Worm (Caenorhabditis elegans): Measurements from ENCODE around the gene C08D8.7.

Gene C08D8.7

ce11 chrV:8375419-8375818 lies 34.4 kb downstream of the C08D8.7 start, which contains the start of gene F38E1.10:
Gene F38E1.10, minus strand, starts transcription at chrV:8375519.
- TF ChIP-seq nhr-76 (tag; optimal IDR thresholded peaks at IDR 0.05) = no peak
- TF ChIP-seq hlh-1 (tag; optimal IDR thresholded peaks at IDR 0.05) = no peak
- no peak for TF ChIP-seq sem-2 (GFP tag; optimal IDR thresholded peaks at IDR 0.05)
- no peak for TF ChIP-seq ceh-43 (GFP tag; optimal IDR thresholded peaks at IDR 0.05)
- no peak for TF ChIP-seq elt-1 (tag; optimal IDR thresholded peaks at IDR 0.05; ENCODE audit: borderline replicate concordance, insufficient read depth)
- TF ChIP-seq unc-120 (tag; optimal IDR thresholded peaks at IDR 0.05; ENCODE audit: poor library complexity, severe bottlenecking) = no peak
- TF ChIP-seq ham-2 (GFP tag; optimal IDR thresholded peaks at IDR 0.05) = no peak
- no peak for TF ChIP-seq nhr-237 (tag; optimal IDR thresholded peaks at IDR 0.05)
- no peak for TF ChIP-seq M03D4.4 (tag; optimal IDR thresholded peaks at IDR 0.05)
- TF ChIP-seq ceh-83 (GFP tag; optimal IDR thresholded peaks at IDR 0.05) = no peak
- no peak for TF ChIP-seq pha-4 (tag; optimal IDR thresholded peaks at IDR 0.05)
- TF ChIP-seq elt-3 (tag; optimal IDR thresholded peaks at IDR 0.05) = no peak

- TF ChIP-seq pha-4 (tag; optimal IDR thresholded peaks at IDR 0.05) (no peak), unc-39 (tag; optimal IDR thresholded peaks at IDR 0.05) (no peak), nhr-2 (tag; optimal IDR thresholded peaks at IDR 0.05) (no peak)
These were observed 34.8 kb downstream of the C08D8.7 start, which contains the start of gene F38E1.3 for ce11 chrV:8375849-8376248. Gene F38E1.3, plus strand, starts transcription at chrV:8376149.

- TF ChIP-seq unc-62 (GFP tag; optimal IDR thresholded peaks at IDR 0.05) (no peak), pha-4 (tag; optimal IDR thresholded peaks at IDR 0.05) (no peak), unc-39 (tag; optimal IDR thresholded peaks at IDR 0.05) (no peak), nhr-28 (tag; optimal IDR thresholded peaks at IDR 0.05) (no peak), snpc-4 (tag; optimal IDR thresholded peaks at IDR 0.05) (no peak), ceh-43 (GFP tag; optimal IDR thresholded peaks at IDR 0.05) (no peak), mep-1 (tag; optimal IDR thresholded peaks at IDR 0.05) (no peak), sptf-1 (tag; optimal IDR thresholded peaks at IDR 0.05) (no peak), sem-2 (GFP tag; optimal IDR thresholded peaks at IDR 0.05) (no peak), ceh-83 (GFP tag; optimal IDR thresholded peaks at IDR 0.05) (no peak), drap-1 (GFP tag; optimal IDR thresholded peaks at IDR 0.05) (no peak), mls-2 (tag; optimal IDR thresholded peaks at IDR 0.05) (no peak), ceh-39 (tag; optimal IDR thresholded peaks at IDR 0.05) (no peak), bed-3 (GFP tag; optimal IDR thresholded peaks at IDR 0.05) (no peak)
These were observed 38.2 kb downstream of the C08D8.7 start, which contains the start of gene F52E1.5 for ce11 chrV:8379206-8379605. Gene F52E1.5, plus strand, starts transcription at chrV:8379506.

- TF ChIP-seq nhr-76 (tag; optimal IDR thresholded peaks at IDR 0.05) = no peak
- TF ChIP-seq drap-1 (GFP tag; optimal IDR thresholded peaks at IDR 0.05) = no peak
- TF ChIP-seq sptf-1 (tag; optimal IDR thresholded peaks at IDR 0.05) = no peak
- TF ChIP-seq lin-32 (GFP tag; optimal IDR thresholded peaks at IDR 0.05) = no peak
- TF ChIP-seq unc-62 (GFP tag; optimal IDR thresholded peaks at IDR 0.05) = no peak
- TF ChIP-seq tbx-8 (GFP tag; optimal IDR thresholded peaks at IDR 0.05) = no peak
- TF ChIP-seq lin-13 (tag; optimal IDR thresholded peaks at IDR 0.05) = no peak
- no peak for TF ChIP-seq cnd-1 (tag; optimal IDR thresholded peaks at IDR 0.05)
- no peak for TF ChIP-seq pha-4 (tag; optimal IDR thresholded peaks at IDR 0.05)
- TF ChIP-seq flh-1 (GFP tag; optimal IDR thresholded peaks at IDR 0.05) = no peak
- TF ChIP-seq nhr-2 (tag; optimal IDR thresholded peaks at IDR 0.05) = no peak
- TF ChIP-seq ceh-43 (GFP tag; optimal IDR thresholded peaks at IDR 0.05) = no peak
These were observed 39.1 kb downstream of the C08D8.7 start for ce11 chrV:8380076-8380475.

ce11 chrV:8383716-8384115 lies 42.7 kb downstream of the C08D8.7 start, which contains the start of gene F52E1.14:
Gene F52E1.14, plus strand, starts transcription at chrV:8383922.
- TF ChIP-seq ces-1 (GFP tag; optimal IDR thresholded peaks at IDR 0.05) = no peak
- no peak for TF ChIP-seq unc-120 (tag; optimal IDR thresholded peaks at IDR 0.05; ENCODE audit: poor library complexity, severe bottlenecking)
- TF ChIP-seq lin-32 (GFP tag; optimal IDR thresholded peaks at IDR 0.05) = no peak
- TF ChIP-seq lin-13 (tag; optimal IDR thresholded peaks at IDR 0.05) = no peak
- TF ChIP-seq bed-3 (GFP tag; optimal IDR thresholded peaks at IDR 0.05) = no peak
- TF ChIP-seq mep-1 (tag; optimal IDR thresholded peaks at IDR 0.05) = no peak
- TF ChIP-seq ceh-43 (GFP tag; optimal IDR thresholded peaks at IDR 0.05) = no peak
- TF ChIP-seq nhr-12 (tag; optimal IDR thresholded peaks at IDR 0.05) = no peak
- no peak for TF ChIP-seq elt-1 (tag; optimal IDR thresholded peaks at IDR 0.05; ENCODE audit: borderline replicate concordance, insufficient read depth)
- no peak for TF ChIP-seq snpc-4 (tag; optimal IDR thresholded peaks at IDR 0.05)
- TF ChIP-seq ceh-39 (tag; optimal IDR thresholded peaks at IDR 0.05) = no peak
- no peak for TF ChIP-seq ham-2 (GFP tag; optimal IDR thresholded peaks at IDR 0.05)
- no peak for TF ChIP-seq blmp-1 (tag; optimal IDR thresholded peaks at IDR 0.05)
- TF ChIP-seq drap-1 (GFP tag; optimal IDR thresholded peaks at IDR 0.05) = no peak
- TF ChIP-seq unc-62 (GFP tag; optimal IDR thresholded peaks at IDR 0.05) = no peak

Data from whole organism, mixed stage, embryonic.